Worm (Caenorhabditis elegans) whole organism, midembryonic: ENCODE data around the gene C14B9.10.
A peak's percentile ranks its signal among the peaks of the same experiment; 100 is the strongest.

Source experiments
- T22C8.4 ChIP-seq: fragments of 200-800 bp; sonication (Bioruptor generic); IDR thresholded peaks from 2 replicates; pipeline ENCODE4 v1.3.6; 2022; ENCODE audit warnings: missing genetic modification characterization, missing compliant biosample characterization
- cog-1 ChIP-seq: sonication (generic microtip); optimal IDR thresholded peaks from 2 replicates; lab custom pipeline; 2016; ENCODE audit warnings: missing genetic modification characterization, missing compliant biosample characterization
- flt-1 ChIP-seq: fragments of 200-800 bp; sonication (Bioruptor generic); IDR thresholded peaks from 2 replicates; pipeline ENCODE4 v1.3.6; 2022; ENCODE audit warnings: missing genetic modification characterization, missing compliant biosample characterization
- klf-2 ChIP-seq: fragments of 200-800 bp; sonication (Bioruptor generic); conservative IDR thresholded peaks from 2 replicates; pipeline ENCODE4 v1.3.6; 2022; ENCODE audit warnings: missing genetic modification reagents, missing genetic modification characterization, missing compliant biosample characterization
- med-1 ChIP-seq: sonication (generic microtip); optimal IDR thresholded peaks from 2 replicates; lab custom pipeline; 2017; ENCODE audit warnings: missing genetic modification characterization, mild to moderate bottlenecking, missing compliant biosample characterization, antibody characterized with exemption, missing genetic modification reagents; ENCODE audit not compliant: insufficient read depth
- ref-1 ChIP-seq: fragments of 200-800 bp; sonication (Bioruptor generic); conservative IDR thresholded peaks from 2 replicates; pipeline ENCODE4 v1.3.6; 2022; ENCODE audit warnings: missing genetic modification reagents, missing genetic modification characterization, missing compliant biosample characterization
- tab-1 ChIP-seq: fragments of 200-800 bp; sonication (Bioruptor generic); IDR thresholded peaks from 2 replicates; pipeline ENCODE4 v1.3.6; 2022; ENCODE audit warnings: missing genetic modification characterization, missing compliant biosample characterization
- ztf-23 ChIP-seq: fragments of 200-800 bp; sonication (Bioruptor generic); IDR thresholded peaks from 2 replicates; pipeline ENCODE4 v1.3.6; 2022; ENCODE audit warnings: missing genetic modification reagents, missing genetic modification characterization, missing compliant biosample characterization
- ztf-29 ChIP-seq: fragments of 200-800 bp; sonication (Bioruptor generic); IDR thresholded peaks from 2 replicates; pipeline ENCODE4 v1.3.6; 2022; ENCODE audit warnings: missing genetic modification reagents, missing genetic modification characterization, missing compliant biosample characterization

The C14B9.10 gene

DNA sequence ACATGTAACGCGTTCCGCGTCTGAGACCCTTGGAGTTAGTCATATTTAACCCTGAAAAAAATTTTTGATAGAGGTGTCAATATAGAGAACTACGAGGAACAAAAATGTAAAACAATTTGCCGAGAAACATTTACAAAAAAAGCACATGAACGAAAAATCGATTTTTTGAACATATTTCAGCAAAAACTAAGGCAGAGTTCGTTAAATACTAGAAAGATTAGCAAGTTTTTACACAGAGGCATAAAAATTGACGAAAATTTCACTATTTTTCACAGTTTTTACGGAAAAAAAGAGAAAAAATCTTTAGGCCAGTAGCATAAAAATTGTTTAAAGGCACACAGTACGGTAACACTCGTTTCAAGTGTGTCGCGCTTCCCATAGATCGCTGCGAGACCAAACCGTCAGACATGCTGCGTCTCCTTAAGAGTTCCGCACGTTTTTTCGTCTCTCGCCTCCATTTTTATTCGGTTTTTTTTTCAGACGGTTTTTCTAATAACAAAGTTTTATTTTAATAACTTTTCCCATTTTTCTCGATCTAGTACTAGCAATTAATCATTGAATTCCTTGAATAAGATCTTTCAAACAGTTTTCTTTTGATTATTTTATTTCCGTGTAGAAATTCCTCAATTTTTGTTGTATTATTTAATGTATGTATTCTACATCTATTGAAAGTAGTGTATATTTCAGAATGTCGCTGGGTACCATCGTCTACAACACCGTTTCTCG is at the start of gene C14B9.10, which contains the start of gene rpl-21:
Gene C14B9.10, plus strand, starts transcription at position 676 of the 726 bp plus-strand sequence.
Gene rpl-21, minus strand, starts transcription at position 51 of the 726 bp plus-strand sequence.
- no peak for TF ChIP-seq ztf-23
- TF ChIP-seq flt-1 (GFP tag; lab: Robert Waterston, UW), result no peak
- TF ChIP-seq ref-1, result no peak
- no peak for TF ChIP-seq T22C8.4 (GFP tag; lab: Robert Waterston, UW)
- TF ChIP-seq tab-1, result no peak
- TF ChIP-seq cog-1 (tag; lab: Kevin White, UChicago), result no peak
- no peak for TF ChIP-seq ztf-29 (GFP tag; lab: Robert Waterston, UW)
- no peak for TF ChIP-seq med-1
- no peak for TF ChIP-seq klf-2 (GFP tag; lab: Robert Waterston, UW)

DNA sequence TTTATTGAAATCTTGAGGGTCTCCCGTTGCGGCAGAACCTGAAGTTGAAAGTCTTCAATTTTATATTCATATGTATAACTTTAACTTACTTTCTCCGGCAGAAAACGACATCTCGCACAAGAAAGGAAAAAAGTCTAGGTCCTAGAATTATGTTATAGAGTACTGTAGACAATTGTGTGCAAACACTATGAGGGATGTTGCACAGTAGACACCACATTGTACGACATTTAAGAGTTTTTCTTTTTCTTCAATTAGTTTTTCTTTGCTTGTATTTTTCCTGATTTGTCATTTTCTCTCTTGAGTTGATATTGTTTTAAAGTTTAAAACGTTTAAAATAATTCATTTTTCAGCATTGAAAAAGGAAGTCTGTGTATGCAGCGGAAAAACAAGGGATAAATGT is 45.3 kb upstream of the C14B9.10 start, which contains the start of the genes K06H7.7 and grp-1:
Gene K06H7.7, minus strand, starts transcription at position 121 of the 400 bp plus-strand sequence.
Gene grp-1, plus strand, starts transcription at position 351 of the 400 bp plus-strand sequence.
- TF ChIP-seq cog-1 (tag; lab: Kevin White, UChicago) (no peak), T22C8.4 (GFP tag; lab: Robert Waterston, UW) (no peak)

DNA sequence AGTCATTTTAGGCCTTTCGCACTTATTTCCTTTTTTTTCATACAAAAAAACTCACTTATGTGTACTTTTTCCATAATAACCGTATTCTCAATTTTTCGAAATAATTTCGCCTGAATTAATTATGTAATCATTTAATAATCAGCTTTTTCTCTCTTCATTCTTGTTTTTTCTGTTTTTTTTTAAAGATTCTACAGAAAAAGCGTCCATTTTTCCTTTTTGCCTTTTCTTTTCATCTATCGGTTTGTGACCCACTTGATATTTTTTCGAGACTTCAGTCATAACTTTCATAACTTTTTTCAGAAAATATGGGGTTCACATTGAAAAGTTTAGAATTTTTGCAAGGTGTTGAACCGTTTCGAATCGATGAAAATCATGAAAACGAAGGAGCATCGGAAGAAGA is 42.4 kb upstream of the C14B9.10 start, which contains the start of gene vms-1:
Gene vms-1, plus strand, starts transcription at position 301 of the 400 bp plus-strand sequence.
- no peak for TF ChIP-seq ztf-29 (GFP tag; lab: Robert Waterston, UW)
- no peak for TF ChIP-seq ztf-23
- no peak for TF ChIP-seq klf-2 (GFP tag; lab: Robert Waterston, UW)
- TF ChIP-seq ref-1, result no peak

DNA sequence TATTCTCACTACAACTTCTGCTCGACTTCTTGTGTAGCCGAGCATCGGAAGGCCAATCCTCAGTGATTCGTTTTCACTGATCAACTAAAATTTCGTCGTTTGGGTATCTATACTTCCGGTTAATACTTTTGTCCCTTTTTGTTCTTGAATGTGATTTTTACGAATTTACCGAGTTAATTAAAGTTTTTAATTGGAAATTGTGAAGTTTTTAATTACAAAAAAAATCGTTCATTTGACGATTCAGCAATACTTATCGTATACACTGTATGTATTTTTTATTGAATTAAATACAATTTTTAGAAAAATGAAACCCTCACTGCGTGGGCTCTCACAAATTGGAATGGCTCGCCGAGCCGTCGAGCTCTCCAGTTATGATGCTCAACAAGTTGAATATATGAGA is 39.2 kb upstream of the C14B9.10 start, which contains the start of gene idi-1:
Gene idi-1, plus strand, starts transcription at position 301 of the 400 bp plus-strand sequence.
- TF ChIP-seq ztf-29 (GFP tag; lab: Robert Waterston, UW) (no peak), flt-1 (GFP tag; lab: Robert Waterston, UW) (no peak), tab-1 (no peak), cog-1 (tag; lab: Kevin White, UChicago) (no peak), T22C8.4 (GFP tag; lab: Robert Waterston, UW) (no peak), med-1 (no peak), ref-1 (no peak), ztf-23 (no peak), klf-2 (GFP tag; lab: Robert Waterston, UW) (no peak)

DNA sequence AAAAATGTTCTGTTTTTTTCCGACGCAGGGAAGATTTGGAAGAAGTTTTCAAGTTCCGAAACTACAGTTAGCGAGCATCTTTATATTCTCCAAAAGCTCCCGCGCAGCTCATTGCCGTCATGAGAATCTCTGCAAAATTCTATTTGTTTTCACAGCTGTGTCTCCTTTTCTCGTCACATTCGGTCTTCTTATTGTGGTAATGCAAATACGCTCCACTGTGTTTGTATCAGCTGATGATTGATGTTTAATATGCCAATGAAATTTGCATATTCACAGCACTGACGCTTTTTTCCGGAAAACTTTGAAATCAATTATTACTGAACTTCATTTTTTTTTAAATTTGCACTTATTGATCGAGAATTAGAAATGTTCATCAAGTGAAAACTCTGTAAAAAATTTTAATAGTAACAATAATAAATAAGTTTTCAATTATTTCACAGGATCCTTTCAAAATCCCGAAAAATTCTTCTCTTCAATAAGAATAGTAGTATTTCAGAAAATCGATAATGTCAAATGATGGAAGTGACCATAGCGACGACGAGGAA is 37.5 kb upstream of the C14B9.10 start, which contains the start of gene K06H7.2:
Gene K06H7.2, plus strand, starts transcription at position 495 of the 545 bp plus-strand sequence.
- TF ChIP-seq ref-1, result no peak
- peak; percentile 48 for TF ChIP-seq cog-1 (tag; lab: Kevin White, UChicago)
- 0 out of 2 replicates have a peak, but pooled peaks have one; percentile 40 for TF ChIP-seq flt-1 (GFP tag; lab: Robert Waterston, UW)

DNA sequence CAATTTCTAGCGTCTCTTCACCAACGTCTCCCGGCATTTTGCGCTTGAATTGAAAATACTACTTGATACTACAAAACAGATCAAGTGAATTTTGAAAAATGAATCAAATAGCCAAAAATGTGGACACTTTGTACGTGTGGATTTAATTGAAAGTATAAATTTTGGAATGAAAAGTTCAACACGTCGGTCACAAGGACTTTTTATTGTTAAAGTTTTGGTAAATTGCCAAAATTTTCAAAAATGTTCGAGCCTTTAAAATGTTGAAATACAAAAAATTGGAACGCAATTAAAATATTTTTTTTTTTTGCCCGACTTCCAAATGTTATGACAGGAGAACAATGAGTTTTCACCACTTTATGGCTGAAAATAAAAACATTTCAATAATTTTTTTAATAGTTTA is 32.5 kb upstream of the C14B9.10 start, which contains the start of gene K06H7.8:
Gene K06H7.8, minus strand, starts transcription at position 101 of the 400 bp plus-strand sequence.
- no peak for TF ChIP-seq T22C8.4 (GFP tag; lab: Robert Waterston, UW)
- TF ChIP-seq cog-1 (tag; lab: Kevin White, UChicago), result no peak
- TF ChIP-seq flt-1 (GFP tag; lab: Robert Waterston, UW), result no peak
- TF ChIP-seq ztf-29 (GFP tag; lab: Robert Waterston, UW), result no peak
- no peak for TF ChIP-seq ref-1
- no peak for TF ChIP-seq med-1
- TF ChIP-seq tab-1, result no peak
- no peak for TF ChIP-seq klf-2 (GFP tag; lab: Robert Waterston, UW)
- no peak for TF ChIP-seq ztf-23

DNA sequence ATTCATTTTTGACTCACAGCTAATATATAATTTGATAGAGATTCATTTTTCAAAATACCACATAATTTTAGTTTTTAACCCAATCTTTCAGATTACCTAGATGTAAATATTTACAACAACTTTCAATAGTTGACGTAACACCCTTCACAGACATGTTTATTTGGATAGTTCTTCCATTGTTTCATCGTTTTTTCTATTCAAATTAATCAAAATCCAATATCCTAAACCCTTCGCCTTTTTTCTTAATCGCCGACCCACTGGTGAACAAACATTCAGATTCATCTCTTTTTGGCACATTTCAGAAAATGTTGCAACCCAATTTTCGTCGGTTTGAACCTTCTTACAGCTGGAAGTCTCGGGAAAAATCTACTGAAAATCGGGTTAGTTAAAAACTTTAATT is 31.6 kb upstream of the C14B9.10 start, which contains the start of gene K06H7.1:
Gene K06H7.1, plus strand, starts transcription at position 301 of the 400 bp plus-strand sequence.
- TF ChIP-seq tab-1, result no peak

DNA sequence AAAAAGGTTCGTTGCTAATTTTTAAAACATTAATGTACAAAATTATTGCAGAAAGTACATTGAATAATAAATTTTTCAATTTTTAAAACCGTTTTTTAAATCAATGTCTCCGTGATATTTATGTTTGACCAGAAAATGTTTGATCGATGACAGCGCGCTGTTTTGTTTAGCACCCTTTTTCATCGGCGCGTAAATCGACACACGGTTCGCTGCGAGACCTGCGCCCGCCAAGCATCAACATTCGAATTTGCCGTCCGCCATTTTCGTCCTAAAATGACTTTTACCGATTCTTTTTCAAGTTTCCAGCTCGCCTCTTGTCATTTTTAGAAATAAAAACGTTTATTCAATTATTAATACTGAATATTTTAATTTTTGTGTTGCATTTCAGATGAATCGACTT is 29.7 kb upstream of the C14B9.10 start, which contains the start of gene plk-1:
Gene plk-1, plus strand, starts transcription at position 389 of the 400 bp plus-strand sequence.
- TF ChIP-seq T22C8.4 (GFP tag; lab: Robert Waterston, UW), result no peak
- TF ChIP-seq klf-2 (GFP tag; lab: Robert Waterston, UW), result no peak
- TF ChIP-seq ztf-23, result no peak
- no peak for TF ChIP-seq ztf-29 (GFP tag; lab: Robert Waterston, UW)
- no peak for TF ChIP-seq ref-1
- TF ChIP-seq flt-1 (GFP tag; lab: Robert Waterston, UW), result no peak
- TF ChIP-seq tab-1, result no peak
- no peak for TF ChIP-seq cog-1 (tag; lab: Kevin White, UChicago)
- TF ChIP-seq med-1, result no peak

DNA sequence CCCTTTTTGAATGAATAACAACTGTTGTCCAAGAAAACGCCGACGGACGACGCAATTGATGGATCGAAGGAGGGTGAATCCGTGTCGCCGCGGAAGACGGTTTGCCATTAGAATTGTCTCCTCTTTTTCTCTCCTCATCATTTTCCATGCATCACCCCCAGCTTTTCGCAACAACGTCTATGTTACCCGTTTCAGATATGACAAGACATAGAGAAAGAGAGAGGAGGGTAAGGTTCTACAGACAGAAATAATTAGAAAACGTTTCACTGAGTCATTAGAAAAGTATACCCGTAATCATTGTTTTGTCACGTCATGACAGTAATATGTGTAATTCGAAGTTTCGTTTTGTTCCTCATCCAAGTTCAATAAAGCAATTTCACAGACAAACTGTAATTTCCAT is 24.9 kb upstream of the C14B9.10 start:
- TF ChIP-seq ztf-23 (no peak), med-1 (no peak), T22C8.4 (GFP tag; lab: Robert Waterston, UW) (no peak), ref-1 (no peak), klf-2 (GFP tag; lab: Robert Waterston, UW) (no peak), cog-1 (tag; lab: Kevin White, UChicago) (no peak), ztf-29 (GFP tag; lab: Robert Waterston, UW) (no peak), flt-1 (GFP tag; lab: Robert Waterston, UW) (no peak), tab-1 (no peak)

DNA sequence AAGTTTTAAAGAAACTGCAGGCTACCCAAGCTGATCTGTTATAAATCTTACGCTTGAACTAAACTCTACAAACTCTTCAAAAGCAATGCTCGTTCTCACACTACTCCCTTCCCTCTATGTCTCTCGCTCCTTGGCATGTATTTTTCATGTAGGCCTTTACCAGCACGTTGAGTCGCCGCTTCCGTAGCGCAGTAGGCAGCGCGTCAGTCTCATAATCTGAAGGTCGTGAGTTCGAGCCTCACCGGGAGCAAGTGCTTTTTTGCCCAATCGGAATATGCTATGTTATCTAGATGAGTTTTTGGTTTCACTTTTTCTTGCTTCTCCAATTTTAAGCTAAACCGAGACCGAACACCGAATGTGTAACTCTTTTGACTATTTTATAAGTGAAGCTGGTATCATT is 24.2 kb upstream of the C14B9.10 start:
- peak; percentile 89 for TF ChIP-seq ztf-23
- peak; percentile 78 for TF ChIP-seq klf-2 (GFP tag; lab: Robert Waterston, UW)
- TF ChIP-seq ref-1, result peak; percentile 73
- TF ChIP-seq tab-1, result peak; percentile 89
- TF ChIP-seq ztf-29 (GFP tag; lab: Robert Waterston, UW), result peak; percentile 86
- TF ChIP-seq med-1, result peak; percentile 37
- TF ChIP-seq cog-1 (tag; lab: Kevin White, UChicago), result peak; percentile 45
- TF ChIP-seq flt-1 (GFP tag; lab: Robert Waterston, UW), result peak; percentile 92
- peak; percentile 83 for TF ChIP-seq T22C8.4 (GFP tag; lab: Robert Waterston, UW)
